Fruit fly (Drosophila melanogaster) whole organism, adult: Measurements from ENCODE around the gene Gug.

ENCODE experiments used
- CG11617 ChIP-seq: fragments of 200-800 bp; sonication (Bioruptor generic); optimal IDR thresholded peaks from 2 replicates; lab custom pipeline; 2017; ENCODE audit warnings: mild to moderate bottlenecking, missing biosample characterization, missing genetic modification reagents, missing genetic modification characterization
- CG12768 ChIP-seq: fragments of 200-800 bp; sonication (Bioruptor generic); optimal IDR thresholded peaks from 2 replicates; lab custom pipeline; 2017; ENCODE audit warnings: missing biosample characterization, missing genetic modification characterization, mild to moderate bottlenecking, moderate library complexity, missing genetic modification reagents
- CG14711 ChIP-seq: fragments of 200-800 bp; sonication (Bioruptor generic); optimal IDR thresholded peaks from 2 replicates; lab custom pipeline; 2018; ENCODE audit warnings: missing biosample characterization, mild to moderate bottlenecking, missing genetic modification characterization, moderate library complexity
- CG1620 ChIP-seq: fragments of 200-800 bp; sonication (Bioruptor generic); optimal IDR thresholded peaks from 2 replicates; lab custom pipeline; 2016; ENCODE audit warnings: missing biosample characterization, missing genetic modification characterization
- CG33017 ChIP-seq: fragments of 200-800 bp; sonication (Bioruptor generic); optimal IDR thresholded peaks from 2 replicates; lab custom pipeline; 2018; ENCODE audit warnings: missing biosample characterization, mild to moderate bottlenecking, missing genetic modification characterization, moderate library complexity
- CG7101 ChIP-seq: fragments of 200-800 bp; sonication (Bioruptor generic); optimal IDR thresholded peaks from 2 replicates; lab custom pipeline; 2018; ENCODE audit warnings: missing biosample characterization, mild to moderate bottlenecking, missing genetic modification characterization, moderate library complexity
- Clk ChIP-seq: fragments of 200-800 bp; sonication (Bioruptor generic); optimal IDR thresholded peaks from 2 replicates; lab custom pipeline; 2017; ENCODE audit warnings: missing biosample characterization, missing genetic modification characterization
- Crg-1 ChIP-seq: fragments of 200-800 bp; sonication (Bioruptor generic); optimal IDR thresholded peaks from 2 replicates; lab custom pipeline; 2016; ENCODE audit warnings: missing biosample characterization, missing genetic modification characterization
- bab1 ChIP-seq: fragments of 200-800 bp; sonication (Bioruptor generic); optimal IDR thresholded peaks from 3 replicates; lab custom pipeline; 2019; ENCODE audit warnings: missing biosample characterization, mild to moderate bottlenecking, missing genetic modification characterization, moderate library complexity
- cic ChIP-seq: fragments of 200-800 bp; sonication (Bioruptor generic); optimal IDR thresholded peaks from 2 replicates; lab custom pipeline; 2017; ENCODE audit warnings: missing biosample characterization, mild to moderate bottlenecking, missing genetic modification characterization, moderate library complexity
- kay ChIP-seq: fragments of 200-800 bp; sonication (Bioruptor generic); peaks from one replicate; lab custom pipeline; 2016; ENCODE audit warnings: missing biosample characterization, missing genetic modification characterization, borderline replicate concordance
- ovo ChIP-seq: fragments of 200-800 bp; sonication (Bioruptor generic); optimal IDR thresholded peaks from 2 replicates; lab custom pipeline; 2016; ENCODE audit warnings: missing biosample characterization, missing genetic modification characterization
- tj ChIP-seq: fragments of 200-800 bp; sonication (Bioruptor generic); optimal IDR thresholded peaks from 3 replicates; lab custom pipeline; 2017; ENCODE audit warnings: missing biosample characterization, mild to moderate bottlenecking, missing genetic modification characterization, moderate library complexity
- toe ChIP-seq: fragments of 200-800 bp; sonication (Bioruptor generic); optimal IDR thresholded peaks from 2 replicates; lab custom pipeline; 2016; ENCODE audit warnings: missing biosample characterization, missing genetic modification characterization

DNA sequence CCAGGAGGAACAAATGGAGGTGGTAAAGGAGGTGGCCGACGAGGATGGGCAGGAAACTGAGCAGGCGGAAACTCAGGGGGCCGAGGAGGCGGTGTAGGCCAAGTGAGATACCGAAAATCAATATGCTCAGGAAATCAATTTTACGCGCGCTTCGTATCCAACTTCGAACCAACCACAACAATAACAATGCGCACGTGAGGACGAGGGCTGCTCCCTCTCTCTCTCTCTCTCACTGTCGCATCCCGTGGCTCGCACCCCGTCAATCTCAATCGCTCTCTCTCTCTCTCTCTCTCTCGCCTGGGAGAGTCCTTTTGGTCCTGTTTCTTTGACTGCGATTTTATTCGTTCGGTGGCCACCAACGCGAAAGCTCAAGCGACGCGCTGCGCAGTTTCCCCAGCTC is 62.7 kb downstream of the Gug start, which contains the start of gene CG6765:
- TF ChIP-seq cic (no peak), kay (GFP tag; lab: Kevin White, UChicago) (no peak), CG33017 (tag; lab: Kevin White, UChicago) (no peak), bab1 (GFP tag; lab: Kevin White, UChicago) (no peak), CG1620 (GFP tag; lab: Kevin White, UChicago) (no peak), toe (GFP tag; lab: Kevin White, UChicago) (no peak), Crg-1 (GFP tag; lab: Kevin White, UChicago) (no peak), CG11617 (GFP tag; lab: Kevin White, UChicago) (no peak), CG7101 (tag; lab: Kevin White, UChicago) (no peak), CG14711 (no peak), ovo (GFP tag; lab: Kevin White, UChicago) (no peak), tj (GFP tag; lab: Kevin White, UChicago) (no peak), CG12768 (GFP tag; lab: Kevin White, UChicago) (no peak), Clk (no peak)
